Worm (Caenorhabditis elegans): Measurements from ENCODE around the gene Y51H4A.936.
"Not testable (repeated sequence)": the region's sequence is repeated elsewhere in the genome, so short reads cannot be mapped to it uniquely, and the experiment has no call there.

Y51H4A.936 gene

DNA sequence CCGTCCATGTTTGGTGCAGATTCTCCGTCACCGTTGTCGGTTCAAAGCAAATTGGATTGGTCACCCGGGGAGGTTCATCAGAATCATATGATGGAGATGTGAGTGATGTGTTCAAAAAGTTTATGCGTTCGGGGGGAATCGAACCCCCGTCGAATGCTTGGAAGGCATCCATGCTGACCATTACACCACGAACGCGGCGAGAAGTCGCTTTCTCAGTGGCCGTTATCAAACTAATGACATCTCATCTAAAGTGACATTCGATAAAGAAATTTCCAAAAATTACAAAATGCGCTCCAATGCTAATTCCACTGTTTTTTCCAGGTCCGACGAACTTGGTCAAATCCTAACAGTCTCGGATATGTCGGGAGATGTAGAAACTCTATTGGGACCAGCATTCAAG is 41.6 kb downstream of the Y51H4A.936 start:
- not testable (repeated sequence) for TF ChIP-seq rpc-1 (optimal IDR thresholded peaks at IDR 0.05); snpc-4 (GFP tag; optimal IDR thresholded peaks at IDR 0.05)
- TF ChIP-seq rpc-1 (tag; optimal IDR thresholded peaks at IDR 0.05), result peak; percentile 47
- peak; percentile 95 for TF ChIP-seq attf-6 (GFP tag; IDR thresholded peaks at IDR 0.05)
- peak; percentile 49 for TF ChIP-seq B0261.1 (tag; optimal IDR thresholded peaks at IDR 0.05)
- TF ChIP-seq snpc-4 (tag; optimal IDR thresholded peaks at IDR 0.05), result peak in 2 of 4 experiments; percentile 73 to 81
- TF ChIP-seq egrh-3 (GFP tag; IDR thresholded peaks at IDR 0.05), result 0 out of 2 replicates have a peak, but pooled peaks have one; percentile 10
- TF ChIP-seq D2030.7 (GFP tag; IDR thresholded peaks at IDR 0.05), result peak; percentile 58; the same call in 1 of the 2 replicates
- peak; percentile 33; the same call in 1 of the 2 replicates for TF ChIP-seq hmg-1.2 (GFP tag; IDR thresholded peaks at IDR 0.05)
- TF ChIP-seq tbp1 (GFP tag; optimal IDR thresholded peaks at IDR 0.05), result peak; percentile 84

DNA sequence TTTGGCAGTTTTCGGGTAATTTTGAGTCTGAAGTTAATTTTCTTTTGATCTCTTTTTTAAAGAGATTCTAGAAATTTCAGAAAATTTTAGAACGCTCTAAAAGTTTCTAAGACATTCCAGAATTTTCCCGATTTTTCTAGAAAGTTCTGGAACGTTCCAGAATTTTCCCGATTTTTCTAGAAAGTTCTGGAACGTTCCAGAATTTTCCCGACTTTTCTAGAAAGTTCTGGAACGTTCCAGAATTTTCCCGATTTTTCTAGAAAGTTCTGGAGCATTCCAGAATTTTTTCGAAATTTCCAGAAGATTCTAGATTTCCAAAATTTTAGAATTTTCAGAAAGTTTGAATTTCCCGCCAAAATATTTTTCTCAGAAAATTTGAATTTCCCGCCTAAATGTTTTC is 46.3 kb downstream of the Y51H4A.936 start:
- peak; percentile 94 for TF ChIP-seq hsf-1 (GFP tag; IDR thresholded peaks at IDR 0.05)

Data from whole organism, young adult.